Fruit fly (Drosophila melanogaster) whole organism, prepupa: ENCODE measurements around the gene shd.

Experiments used
- Blimp-1 ChIP-seq: fragments of 200-800 bp; sonication (Bioruptor generic); optimal IDR thresholded peaks from 3 replicates; lab custom pipeline; 2017; ENCODE audit warnings: missing biosample characterization, missing genetic modification characterization, mild to moderate bottlenecking, moderate library complexity, missing genetic modification reagents
- CG10631 ChIP-seq: fragments of 200-800 bp; sonication (Bioruptor generic); optimal IDR thresholded peaks from 2 replicates; lab custom pipeline; 2016; ENCODE audit warnings: missing biosample characterization, missing genetic modification characterization
- CG11294 ChIP-seq: fragments of 200-800 bp; sonication (Bioruptor generic); IDR thresholded peaks from 2 replicates; pipeline ENCODE4 v1.3.6; 2022; ENCODE audit warnings: missing biosample characterization, missing genetic modification characterization
- CG11762 ChIP-seq: fragments of 200-800 bp; sonication (Bioruptor generic); optimal IDR thresholded peaks from 3 replicates; lab custom pipeline; 2016; ENCODE audit warnings: missing biosample characterization, missing genetic modification characterization; ENCODE audit not compliant: insufficient read depth
- CG11902 ChIP-seq: fragments of 200-800 bp; sonication (Bioruptor generic); optimal IDR thresholded peaks from 3 replicates; lab custom pipeline; 2016; ENCODE audit warnings: missing biosample characterization, missing genetic modification characterization
- CG15336 ChIP-seq: fragments of 200-800 bp; sonication (Bioruptor generic); IDR thresholded peaks from 2 replicates; pipeline ENCODE4 v1.3.6; 2022; ENCODE audit warnings: missing biosample characterization, missing genetic modification characterization
- CG1621 ChIP-seq: fragments of 200-800 bp; sonication (Bioruptor generic); optimal IDR thresholded peaks from 3 replicates; lab custom pipeline; 2018; ENCODE audit warnings: missing biosample characterization, mild to moderate bottlenecking, missing genetic modification characterization
- CG16779 ChIP-seq: fragments of 200-800 bp; sonication (Bioruptor generic); optimal IDR thresholded peaks from 3 replicates; lab custom pipeline; 2017; ENCODE audit warnings: missing biosample characterization, mild to moderate bottlenecking, missing genetic modification characterization
- CG3032 ChIP-seq: fragments of 200-800 bp; optimal IDR thresholded peaks from 2 replicates; lab custom pipeline; 2019; ENCODE audit warnings: missing biosample characterization, mild to moderate bottlenecking, missing genetic modification characterization, moderate library complexity
- CG31627 ChIP-seq: fragments of 200-800 bp; sonication (Bioruptor generic); optimal IDR thresholded peaks from 3 replicates; lab custom pipeline; 2016; ENCODE audit warnings: missing biosample characterization, missing genetic modification characterization
- CG3919 ChIP-seq: fragments of 200-800 bp; sonication (Bioruptor generic); optimal IDR thresholded peaks from 3 replicates; lab custom pipeline; 2016; ENCODE audit warnings: missing biosample characterization, missing genetic modification characterization
- CG4318 ChIP-seq: fragments of 200-800 bp; sonication (Bioruptor generic); optimal IDR thresholded peaks from 3 replicates; lab custom pipeline; 2017; ENCODE audit warnings: missing biosample characterization, mild to moderate bottlenecking, missing genetic modification characterization
- CG6163 ChIP-seq: fragments of 200-800 bp; sonication (Bioruptor generic); IDR thresholded peaks from 3 replicates; pipeline ENCODE4 v1.3.6; 2022; ENCODE audit warnings: missing biosample characterization, missing genetic modification characterization
- CG6276 ChIP-seq: fragments of 200-800 bp; sonication (Bioruptor generic); optimal IDR thresholded peaks from 2 replicates; lab custom pipeline; 2017; ENCODE audit warnings: missing biosample characterization, mild to moderate bottlenecking, missing genetic modification characterization
- CG6792 ChIP-seq: fragments of 200-800 bp; sonication (Bioruptor generic); optimal IDR thresholded peaks from 3 replicates; lab custom pipeline; 2016; ENCODE audit warnings: missing biosample characterization, missing genetic modification characterization
- CG6854 ChIP-seq: fragments of 200-800 bp; sonication (Bioruptor generic); optimal IDR thresholded peaks from 2 replicates; lab custom pipeline; 2017; ENCODE audit warnings: missing biosample characterization, mild to moderate bottlenecking, missing genetic modification characterization
- CG8119 ChIP-seq: fragments of 200-800 bp; sonication (Bioruptor generic); IDR thresholded peaks from 3 replicates; pipeline ENCODE4 v1.3.6; 2022; ENCODE audit warnings: missing biosample characterization, missing genetic modification characterization
- CG8319 ChIP-seq: fragments of 200-800 bp; sonication (Bioruptor generic); optimal IDR thresholded peaks from 3 replicates; lab custom pipeline; 2016; ENCODE audit warnings: missing biosample characterization, missing genetic modification characterization
- CG8632 ChIP-seq: fragments of 200-800 bp; sonication (Bioruptor generic); optimal IDR thresholded peaks from 3 replicates; lab custom pipeline; 2016; ENCODE audit warnings: missing biosample characterization, missing genetic modification characterization
- CG9139 ChIP-seq: fragments of 200-800 bp; sonication (Bioruptor generic); optimal IDR thresholded peaks from 3 replicates; lab custom pipeline; 2017; ENCODE audit warnings: missing biosample characterization, mild to moderate bottlenecking, missing genetic modification characterization
- Eip75B ChIP-seq: fragments of 200-800 bp; sonication (Bioruptor generic); optimal IDR thresholded peaks from 3 replicates; lab custom pipeline; 2016; ENCODE audit warnings: missing biosample characterization, missing genetic modification characterization
- Eip78C ChIP-seq: fragments of 200-800 bp; sonication (Bioruptor generic); peaks from one replicate; lab custom pipeline; 2016; ENCODE audit warnings: missing biosample characterization, missing genetic modification characterization
- Ets96B ChIP-seq: fragments of 200-800 bp; optimal IDR thresholded peaks from 2 replicates; lab custom pipeline; 2019; ENCODE audit warnings: missing biosample characterization, mild to moderate bottlenecking, missing genetic modification characterization, moderate library complexity
- Gug ChIP-seq: fragments of 200-800 bp; sonication (Bioruptor generic); IDR thresholded peaks from 2 replicates; pipeline ENCODE4 v1.3.6; 2022; ENCODE audit warnings: missing biosample characterization, missing genetic modification characterization
- Hr38 ChIP-seq: sonication (Bioruptor generic); optimal IDR thresholded peaks from 2 replicates; lab custom pipeline; 2016; ENCODE audit warnings: missing biosample characterization, missing genetic modification characterization
- Hr39 ChIP-seq: fragments of 200-800 bp; sonication (Bioruptor generic); optimal IDR thresholded peaks from 2 replicates; lab custom pipeline; 2016; ENCODE audit warnings: missing biosample characterization, missing genetic modification characterization
- Hr4 ChIP-seq: fragments of 200-800 bp; sonication (Bioruptor generic); optimal IDR thresholded peaks from 3 replicates; lab custom pipeline; 2016; ENCODE audit warnings: missing biosample characterization, missing genetic modification characterization
- Lpt ChIP-seq: fragments of 200-800 bp; sonication (Bioruptor generic); optimal IDR thresholded peaks from 3 replicates; lab custom pipeline; 2016; ENCODE audit warnings: missing biosample characterization, missing genetic modification characterization
- OdsH ChIP-seq: fragments of 200-800 bp; sonication (Bioruptor generic); optimal IDR thresholded peaks from 3 replicates; lab custom pipeline; 2016; ENCODE audit warnings: missing biosample characterization, missing genetic modification characterization
- Smox ChIP-seq: fragments of 200-800 bp; sonication (Bioruptor generic); optimal IDR thresholded peaks from 3 replicates; lab custom pipeline; 2016; ENCODE audit warnings: missing biosample characterization, missing genetic modification characterization
- Sox102F ChIP-seq: fragments of 200-800 bp; sonication (Bioruptor generic); optimal IDR thresholded peaks from 2 replicates; lab custom pipeline; 2016; ENCODE audit warnings: missing biosample characterization, mild to moderate bottlenecking, missing genetic modification characterization
- Sox15 ChIP-seq: fragments of 200-800 bp; sonication (Bioruptor generic); optimal IDR thresholded peaks from 3 replicates; lab custom pipeline; 2016; ENCODE audit warnings: missing biosample characterization, missing genetic modification characterization
- achi ChIP-seq: fragments of 200-800 bp; sonication (Bioruptor generic); optimal IDR thresholded peaks from 3 replicates; lab custom pipeline; 2016; ENCODE audit warnings: missing biosample characterization, missing genetic modification characterization
- acj6 ChIP-seq: fragments of 200-800 bp; sonication (Bioruptor generic); optimal IDR thresholded peaks from 3 replicates; lab custom pipeline; 2016; ENCODE audit warnings: missing biosample characterization, missing genetic modification characterization
- dac ChIP-seq: fragments of 200-800 bp; sonication (Bioruptor generic); optimal IDR thresholded peaks from 2 replicates; lab custom pipeline; 2017; ENCODE audit warnings: missing biosample characterization, mild to moderate bottlenecking, missing genetic modification characterization
- dsx ChIP-seq: fragments of 200-800 bp; optimal IDR thresholded peaks from 3 replicates; lab custom pipeline; 2019; ENCODE audit warnings: missing biosample characterization, mild to moderate bottlenecking, missing genetic modification characterization, moderate library complexity; ENCODE audit not compliant: poor library complexity, severe bottlenecking
- eg ChIP-seq: fragments of 200-800 bp; sonication (Bioruptor generic); IDR thresholded peaks from 3 replicates; pipeline ENCODE4 v1.3.6; 2022; ENCODE audit warnings: missing biosample characterization, missing genetic modification characterization
- esn ChIP-seq: fragments of 200-800 bp; sonication (Bioruptor generic); optimal IDR thresholded peaks from 2 replicates; lab custom pipeline; 2016; ENCODE audit warnings: missing biosample characterization, mild to moderate bottlenecking, missing genetic modification characterization, moderate library complexity
- fd59A ChIP-seq: fragments of 200-800 bp; sonication (Bioruptor generic); optimal IDR thresholded peaks from 2 replicates; lab custom pipeline; 2017; ENCODE audit warnings: missing biosample characterization, mild to moderate bottlenecking, missing genetic modification characterization, missing genetic modification reagents
- fkh ChIP-seq: fragments of 200-800 bp; sonication (Bioruptor generic); optimal IDR thresholded peaks from 3 replicates; lab custom pipeline; 2017; ENCODE audit warnings: missing biosample characterization, mild to moderate bottlenecking, missing genetic modification characterization, moderate library complexity
- lz ChIP-seq: fragments of 200-800 bp; sonication (Bioruptor generic); optimal IDR thresholded peaks from 3 replicates; lab custom pipeline; 2016; ENCODE audit warnings: missing biosample characterization, missing genetic modification characterization
- net ChIP-seq: fragments of 200-800 bp; sonication (Bioruptor generic); optimal IDR thresholded peaks from 3 replicates; lab custom pipeline; 2016; ENCODE audit warnings: missing biosample characterization, missing genetic modification characterization
- pdm3 ChIP-seq: fragments of 200-800 bp; sonication (Bioruptor generic); optimal IDR thresholded peaks from 3 replicates; lab custom pipeline; 2016; ENCODE audit warnings: missing biosample characterization, missing genetic modification characterization
- salr ChIP-seq, 2 experiments: fragments of 200-800 bp; sonication (Bioruptor generic); optimal IDR thresholded peaks; 3 replicates each; lab custom pipeline; 2016 to 2018; ENCODE audit warnings: missing biosample characterization in 2 of 2, missing genetic modification characterization in 2 of 2, mild to moderate bottlenecking in 1 of 2
- spab ChIP-seq: fragments of 200-800 bp; sonication (Bioruptor generic); optimal IDR thresholded peaks from 2 replicates; lab custom pipeline; 2017; ENCODE audit warnings: missing biosample characterization, mild to moderate bottlenecking, missing genetic modification characterization, missing genetic modification reagents
- ss ChIP-seq, 2 experiments: fragments of 200-800 bp; sonication (Bioruptor generic); optimal IDR thresholded peaks; 2 replicates in 1 of 2; 3 replicates in 1 of 2; lab custom pipeline; 2017 to 2018; ENCODE audit warnings: mild to moderate bottlenecking in 2 of 2, missing biosample characterization in 2 of 2, missing genetic modification characterization in 2 of 2, moderate library complexity in 1 of 2
- svp ChIP-seq: fragments of 200-800 bp; sonication (Bioruptor generic); peaks from one replicate; lab custom pipeline; 2016; ENCODE audit warnings: missing biosample characterization, missing genetic modification characterization
- topi ChIP-seq: fragments of 200-800 bp; sonication (Bioruptor generic); optimal IDR thresholded peaks from 3 replicates; lab custom pipeline; 2016; ENCODE audit warnings: missing biosample characterization, missing genetic modification characterization
- vri ChIP-seq: fragments of 200-800 bp; sonication (Bioruptor generic); optimal IDR thresholded peaks from 3 replicates; lab custom pipeline; 2016; ENCODE audit warnings: missing biosample characterization, mild to moderate bottlenecking, missing genetic modification characterization

The shd gene

DNA sequence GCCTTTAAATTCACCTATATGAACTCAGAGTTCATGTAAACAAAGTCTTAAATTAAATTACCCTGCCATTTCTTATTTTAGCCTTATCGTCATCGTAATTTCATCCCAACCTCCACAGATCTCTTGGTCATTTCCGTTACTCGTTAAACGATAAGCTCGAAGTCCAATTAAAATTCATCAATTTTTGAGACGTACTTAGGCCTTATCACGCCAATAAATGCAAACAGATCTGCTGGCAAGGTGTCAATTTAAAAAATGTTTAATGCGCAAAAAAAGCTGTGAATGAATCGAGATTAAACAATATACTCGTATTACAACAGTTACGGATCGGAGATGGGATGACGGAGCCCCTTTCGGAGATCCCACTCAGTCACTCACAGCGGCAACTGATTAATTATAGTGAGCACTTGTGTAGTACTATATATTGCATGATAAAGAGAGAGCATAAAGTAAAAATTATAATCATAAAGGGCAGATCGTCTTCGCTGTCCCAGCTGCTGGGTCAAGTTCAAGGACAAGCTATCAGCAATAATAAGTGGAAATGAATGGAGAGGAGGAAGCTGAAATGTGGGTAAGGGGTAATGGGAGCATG, 5.0 kb upstream of the shd start:
- peak; percentile 93 for TF ChIP-seq svp
- peak; percentile 23 for TF ChIP-seq vri (GFP tag; lab: Kevin White, UChicago)
- TF ChIP-seq esn (GFP tag; lab: Kevin White, UChicago) = no peak
- TF ChIP-seq Eip78C (GFP tag; lab: Kevin White, UChicago) = peak; percentile 6
- TF ChIP-seq, all 60 proteins: peak for 3

DNA sequence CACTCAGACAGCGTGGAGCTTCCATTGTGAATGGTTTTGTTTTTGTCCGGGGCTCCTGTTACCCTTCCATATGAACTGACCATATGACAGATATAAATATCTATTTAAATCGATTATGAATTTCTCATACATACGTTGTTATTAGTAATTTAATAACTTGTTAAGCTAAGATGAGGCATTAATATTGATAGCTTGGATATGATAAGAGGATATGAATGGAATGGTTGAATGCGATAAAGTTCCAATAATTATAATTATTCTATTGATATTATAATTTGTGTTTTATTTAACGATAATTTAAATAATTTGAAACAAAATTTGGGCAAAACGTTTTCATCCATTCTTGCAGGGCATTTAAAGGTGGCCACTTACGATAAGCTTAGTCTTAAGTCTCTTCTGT, 3.8 kb upstream of the shd start:
- TF ChIP-seq OdsH (GFP tag; lab: Kevin White, UChicago) (peak; percentile 65), CG4318 (no peak), CG6163 (no peak), CG9139 (GFP tag; lab: Kevin White, UChicago) (peak; percentile 13), Gug (GFP tag; lab: Robert Waterston, UW) (no peak), Hr39 (peak; percentile 42), CG11902 (GFP tag; lab: Kevin White, UChicago) (no peak), Hr38 (GFP tag; lab: Kevin White, UChicago) (no peak), fkh (GFP tag; lab: Kevin White, UChicago) (no peak), Eip78C (GFP tag; lab: Kevin White, UChicago) (peak; percentile 83), dac (GFP tag; lab: Kevin White, UChicago) (no peak), topi (peak; percentile 55), fd59A (GFP tag; lab: Kevin White, UChicago) (peak; percentile 65), CG16779 (tag; lab: Kevin White, UChicago) (no peak), Eip75B (peak; percentile 13), CG3032 (peak; percentile 70), esn (GFP tag; lab: Kevin White, UChicago) (peak; percentile 59), Sox15 (peak; percentile 14), net (GFP tag; lab: Kevin White, UChicago) (peak; percentile 8), pdm3 (GFP tag; lab: Kevin White, UChicago) (peak; percentile 34), Sox102F (GFP tag; lab: Kevin White, UChicago) (no peak), CG8119 (0 out of 3 replicates have a peak, but pooled peaks have one; percentile 14), Ets96B (tag; lab: Kevin White, UChicago) (peak; percentile 78), salr (GFP tag; optimal IDR thresholded peaks at IDR 0.05; lab: Kevin White, UChicago) (peak; percentile 21 to 34), CG3919 (peak; percentile 54), Hr4 (GFP tag; lab: Kevin White, UChicago) (peak; percentile 10), Blimp-1 (GFP tag; lab: Kevin White, UChicago) (no peak), CG6276 (GFP tag; lab: Kevin White, UChicago) (no peak), spab (GFP tag; lab: Kevin White, UChicago) (peak; percentile 63), CG11762 (peak; percentile 48), svp (peak; percentile 68), dsx (GFP tag; lab: Kevin White, UChicago) (peak; percentile 36), eg (GFP tag; lab: Robert Waterston, UW) (no peak), CG8632 (GFP tag; lab: Kevin White, UChicago) (peak; percentile 65), Lpt (GFP tag; lab: Kevin White, UChicago) (peak; percentile 31), CG1621 (tag; lab: Kevin White, UChicago) (peak; percentile 31), CG8319 (GFP tag; lab: Kevin White, UChicago) (no peak), vri (GFP tag; lab: Kevin White, UChicago) (no peak), Smox (peak; percentile 32), CG10631 (GFP tag; lab: Kevin White, UChicago) (peak; percentile 65), CG31627 (GFP tag; lab: Kevin White, UChicago) (peak; percentile 15), ss (GFP tag; optimal IDR thresholded peaks at IDR 0.05; lab: Kevin White, UChicago) (peak; percentile 42 to 72), CG6792 (peak; percentile 37), CG15336 (GFP tag; lab: Robert Waterston, UW) (no peak), CG6854 (GFP tag; lab: Kevin White, UChicago) (no peak), achi (GFP tag; lab: Kevin White, UChicago) (peak; percentile 64), CG11294 (GFP tag; lab: Robert Waterston, UW) (no peak), acj6 (GFP tag; lab: Kevin White, UChicago) (peak; percentile 65), lz (no peak)
